Fruit fly (Drosophila melanogaster) whole organism, embryonic: ENCODE data around the gene da.

Experiments
- Abd-B ChIP-seq: fragments of 200-800 bp; sonication (Bioruptor generic); optimal IDR thresholded peaks from 2 replicates; lab custom pipeline; 2018; ENCODE audit warnings: missing biosample characterization, mild to moderate bottlenecking, missing genetic modification characterization, moderate library complexity
- Asciz ChIP-seq: fragments of 200-800 bp; sonication (Bioruptor generic); optimal IDR thresholded peaks from 2 replicates; lab custom pipeline; 2017; ENCODE audit warnings: missing biosample characterization, mild to moderate bottlenecking, missing genetic modification characterization, missing genetic modification reagents
- Awh ChIP-seq: fragments of 200-800 bp; sonication (Bioruptor generic); IDR thresholded peaks from 2 replicates; pipeline ENCODE4, ENCODE4 v1.3.6; 2022; ENCODE audit warnings: missing biosample characterization, missing genetic modification characterization
- B-H1 ChIP-seq: fragments of 200-800 bp; sonication (Bioruptor generic); IDR thresholded peaks from 3 replicates; pipeline ENCODE4 v1.3.6; 2022; ENCODE audit warnings: missing biosample characterization, missing genetic modification characterization
- Bteb2 ChIP-seq: fragments of 200-800 bp; sonication (Bioruptor generic); optimal IDR thresholded peaks from 2 replicates; lab custom pipeline; 2016; ENCODE audit warnings: missing biosample characterization, missing genetic modification characterization
- CG10366 ChIP-seq: fragments of 200-800 bp; sonication (Bioruptor generic); IDR thresholded peaks from 2 replicates; pipeline ENCODE4 v1.3.6; 2022; ENCODE audit warnings: missing biosample characterization, missing genetic modification characterization
- CG10565 ChIP-seq: fragments of 200-800 bp; sonication (Bioruptor generic); optimal IDR thresholded peaks from 3 replicates; lab custom pipeline; 2016; ENCODE audit warnings: missing biosample characterization, mild to moderate bottlenecking, missing genetic modification characterization
- CG11456 ChIP-seq: fragments of 200-800 bp; sonication (Bioruptor generic); IDR thresholded peaks from 3 replicates; pipeline ENCODE4 v1.3.6; 2022; ENCODE audit warnings: missing biosample characterization, missing genetic modification characterization
- CG11695 ChIP-seq: fragments of 200-800 bp; sonication (Bioruptor generic); IDR thresholded peaks from 3 replicates; pipeline ENCODE4 v1.3.6; 2022; ENCODE audit warnings: missing biosample characterization, missing genetic modification characterization
- CG12155 ChIP-seq: fragments of 200-800 bp; sonication (Bioruptor generic); optimal IDR thresholded peaks from 3 replicates; lab custom pipeline; 2016; ENCODE audit warnings: missing biosample characterization, missing genetic modification characterization
- CG1233 ChIP-seq: fragments of 200-800 bp; sonication (Bioruptor generic); optimal IDR thresholded peaks from 4 replicates; lab custom pipeline; 2018; ENCODE audit warnings: missing biosample characterization, mild to moderate bottlenecking, missing genetic modification characterization
- CG12391 ChIP-seq: fragments of 200-800 bp; sonication (Bioruptor generic); optimal IDR thresholded peaks from 3 replicates; lab custom pipeline; 2018; ENCODE audit warnings: missing biosample characterization, mild to moderate bottlenecking, missing genetic modification characterization, moderate library complexity
- CG13287 ChIP-seq: fragments of 200-800 bp; sonication (Bioruptor generic); IDR thresholded peaks from 2 replicates; pipeline ENCODE4 v1.3.6; 2022; ENCODE audit warnings: missing biosample characterization, missing genetic modification characterization; ENCODE audit not compliant: partially characterized antibody
- CG1529 ChIP-seq: fragments of 200-800 bp; sonication (Bioruptor generic); optimal IDR thresholded peaks from 3 replicates; lab custom pipeline; 2018; ENCODE audit warnings: missing biosample characterization, missing genetic modification characterization
- CG16779 ChIP-seq: fragments of 200-800 bp; sonication (Bioruptor generic); IDR thresholded peaks from 2 replicates; pipeline ENCODE4 v1.3.6; 2022; ENCODE audit warnings: missing biosample characterization, missing genetic modification characterization
- CG16813 ChIP-seq: fragments of 200-800 bp; sonication (Bioruptor generic); IDR thresholded peaks from 3 replicates; pipeline ENCODE4 v1.3.6; 2022; ENCODE audit warnings: missing biosample characterization, missing genetic modification characterization; ENCODE audit not compliant: partially characterized antibody
- CG1792 ChIP-seq: fragments of 200-800 bp; sonication (Bioruptor generic); optimal IDR thresholded peaks from 2 replicates; lab custom pipeline; 2016; ENCODE audit warnings: missing biosample characterization, missing genetic modification characterization
- CG18011 ChIP-seq: fragments of 200-800 bp; sonication (Bioruptor generic); optimal IDR thresholded peaks from 2 replicates; lab custom pipeline; 2017; ENCODE audit warnings: missing biosample characterization, missing genetic modification characterization, mild to moderate bottlenecking, moderate library complexity, missing genotype
- CG30403 ChIP-seq: fragments of 200-800 bp; sonication (Bioruptor generic); optimal IDR thresholded peaks from 3 replicates; lab custom pipeline; 2016; ENCODE audit warnings: missing biosample characterization, missing genetic modification characterization
- CG4707 ChIP-seq: fragments of 200-800 bp; sonication (Bioruptor generic); optimal IDR thresholded peaks from 2 replicates; lab custom pipeline; 2018; ENCODE audit warnings: missing biosample characterization, mild to moderate bottlenecking, missing genetic modification characterization, moderate library complexity
- CG7556 ChIP-seq: fragments of 200-800 bp; sonication (Bioruptor generic); optimal IDR thresholded peaks from 2 replicates; lab custom pipeline; 2017; ENCODE audit warnings: missing biosample characterization, mild to moderate bottlenecking, missing genetic modification characterization
- CG7928 ChIP-seq: fragments of 200-800 bp; sonication (Bioruptor generic); optimal IDR thresholded peaks from 2 replicates; lab custom pipeline; 2017; ENCODE audit warnings: missing biosample characterization, mild to moderate bottlenecking, missing genetic modification characterization
- CG8765 ChIP-seq: fragments of 200-800 bp; sonication (Bioruptor generic); IDR thresholded peaks from 2 replicates; pipeline ENCODE4 v1.3.6; 2022; ENCODE audit warnings: missing biosample characterization, missing genetic modification characterization
- CoRest ChIP-seq: fragments of 200-800 bp; sonication (Bioruptor generic); optimal IDR thresholded peaks from 3 replicates; lab custom pipeline; 2018; ENCODE audit warnings: missing biosample characterization, mild to moderate bottlenecking, missing genetic modification characterization, moderate library complexity
- Drgx ChIP-seq: fragments of 200-800 bp; sonication (Bioruptor generic); IDR thresholded peaks from 2 replicates; pipeline ENCODE4 v1.3.6; 2022; ENCODE audit warnings: missing biosample characterization, missing genetic modification characterization
- Meics ChIP-seq: fragments of 200-800 bp; sonication (Bioruptor generic); optimal IDR thresholded peaks from 2 replicates; lab custom pipeline; 2017; ENCODE audit warnings: missing biosample characterization, mild to moderate bottlenecking, missing genetic modification characterization
- Ptx1 ChIP-seq: fragments of 200-800 bp; sonication (Bioruptor generic); IDR thresholded peaks from 2 replicates; pipeline ENCODE4 v1.3.6; 2022; ENCODE audit warnings: missing biosample characterization, missing genetic modification characterization
- Six4 ChIP-seq: fragments of 200-800 bp; sonication (Bioruptor generic); optimal IDR thresholded peaks from 2 replicates; lab custom pipeline; 2016; ENCODE audit warnings: missing biosample characterization, missing genetic modification characterization
- ac ChIP-seq: fragments of 200-800 bp; sonication (Bioruptor generic); optimal IDR thresholded peaks from 3 replicates; lab custom pipeline; 2017; ENCODE audit warnings: missing biosample characterization, mild to moderate bottlenecking, missing genetic modification characterization
- ase ChIP-seq: fragments of 200-800 bp; sonication (Bioruptor generic); IDR thresholded peaks from 3 replicates; pipeline ENCODE4 v1.3.6; 2022; ENCODE audit warnings: missing biosample characterization, missing genetic modification characterization
- cas ChIP-seq: fragments of 200-800 bp; sonication (Bioruptor generic); IDR thresholded peaks from 2 replicates; pipeline ENCODE4 v1.3.6; 2022; ENCODE audit warnings: missing biosample characterization, missing genetic modification characterization
- ci ChIP-seq: fragments of 200-800 bp; sonication (Bioruptor generic); IDR thresholded peaks from 3 replicates; pipeline ENCODE4 v1.3.6; 2022; ENCODE audit warnings: missing biosample characterization, missing genetic modification characterization
- danr ChIP-seq: fragments of 200-800 bp; sonication (Bioruptor generic); IDR thresholded peaks from 2 replicates; pipeline ENCODE4 v1.3.6; 2022; ENCODE audit warnings: missing biosample characterization, missing genetic modification characterization
- disco-r ChIP-seq: fragments of 200-800 bp; sonication (Bioruptor generic); optimal IDR thresholded peaks from 2 replicates; lab custom pipeline; 2016; ENCODE audit warnings: missing biosample characterization, missing genetic modification characterization
- grau ChIP-seq: fragments of 200-800 bp; optimal IDR thresholded peaks from 3 replicates; lab custom pipeline; 2019; ENCODE audit warnings: missing biosample characterization, mild to moderate bottlenecking, missing genetic modification characterization, moderate library complexity
- hkb ChIP-seq, 2 experiments: fragments of 200-800 bp in 1 of 2; fragments of >200 bp in 1 of 2; sonication (Bioruptor generic) in 1 of 2; IDR thresholded peaks in 1 of 2; optimal IDR thresholded peaks in 1 of 2; 2 replicates each; pipeline versions ENCODE4 v1.3.6 to Lab custom; 2017 to 2022; ENCODE audit warnings: missing biosample characterization in 1 of 2, missing genetic modification characterization in 1 of 2
- inv ChIP-seq: fragments of 200-800 bp; sonication (Bioruptor generic); IDR thresholded peaks from 2 replicates; pipeline ENCODE4 v1.3.6; 2022; ENCODE audit warnings: missing biosample characterization, missing genetic modification characterization; ENCODE audit not compliant: partially characterized antibody
- jigr1 ChIP-seq: fragments of 200-800 bp; sonication (Bioruptor generic); IDR thresholded peaks from 3 replicates; pipeline ENCODE4 v1.3.6; 2022; ENCODE audit warnings: missing biosample characterization, missing genetic modification characterization
- kah ChIP-seq: fragments of 200-800 bp; sonication (Bioruptor generic); optimal IDR thresholded peaks from 2 replicates; lab custom pipeline; 2018; ENCODE audit warnings: missing biosample characterization, mild to moderate bottlenecking, missing genetic modification characterization
- ken ChIP-seq: fragments of 200-800 bp; sonication (Bioruptor generic); IDR thresholded peaks from 3 replicates; pipeline ENCODE4 v1.3.6; 2022; ENCODE audit warnings: missing biosample characterization, missing genetic modification characterization
- klu ChIP-seq: fragments of 200-800 bp; sonication (Bioruptor generic); IDR thresholded peaks from 2 replicates; pipeline ENCODE4 v1.3.6; 2022; ENCODE audit warnings: missing biosample characterization, missing genetic modification characterization
- lab ChIP-seq: fragments of 200-800 bp; sonication (Bioruptor generic); optimal IDR thresholded peaks from 3 replicates; lab custom pipeline; 2017; ENCODE audit warnings: missing biosample characterization, missing genetic modification characterization, mild to moderate bottlenecking, moderate library complexity, missing genetic modification reagents
- lilli ChIP-seq: fragments of 200-800 bp; sonication (Bioruptor generic); optimal IDR thresholded peaks from 3 replicates; lab custom pipeline; 2016; ENCODE audit warnings: missing biosample characterization, missing genetic modification characterization
- run ChIP-seq: fragments of 200-800 bp; sonication (Bioruptor generic); optimal IDR thresholded peaks from 3 replicates; lab custom pipeline; 2018; ENCODE audit warnings: missing biosample characterization, mild to moderate bottlenecking, missing genetic modification characterization
- schlank ChIP-seq: fragments of 200-800 bp; sonication (Bioruptor generic); optimal IDR thresholded peaks from 2 replicates; lab custom pipeline; 2018; ENCODE audit warnings: missing biosample characterization, mild to moderate bottlenecking, missing genetic modification characterization
- seq ChIP-seq: fragments of 200-800 bp; sonication (Bioruptor generic); IDR thresholded peaks from 2 replicates; pipeline ENCODE4 v1.3.6; 2022; ENCODE audit warnings: missing biosample characterization, missing genetic modification characterization
- slbo ChIP-seq: fragments of 200-800 bp; sonication (Bioruptor generic); IDR thresholded peaks from 2 replicates; pipeline ENCODE4 v1.3.6; 2022; ENCODE audit warnings: missing biosample characterization, missing genetic modification characterization
- sug ChIP-seq: fragments of 200-800 bp; optimal IDR thresholded peaks from 2 replicates; lab custom pipeline; 2019; ENCODE audit warnings: missing biosample characterization, mild to moderate bottlenecking, missing genetic modification characterization, moderate library complexity
- unpg ChIP-seq: fragments of 200-800 bp; sonication (Bioruptor generic); optimal IDR thresholded peaks from 3 replicates; lab custom pipeline; 2018; ENCODE audit warnings: missing biosample characterization, mild to moderate bottlenecking, missing genetic modification characterization, moderate library complexity

The da gene

dm6 chr2L:10375464-10376236, 12.3 kb upstream of the da start, which contains the start of the genes CG33303 and dpr19 (continued):
- TF ChIP-seq CG16779 (no peak), klu (no peak), CG16813 (no peak), disco-r (no peak), CG30403 (GFP tag; lab: Kevin White, UChicago) (peak; percentile 64), CG4707 (no peak), ken (no peak; the same call in 2 of the 3 replicates), lab (GFP tag; lab: Kevin White, UChicago) (peak; percentile 81), inv (GFP tag; lab: Robert Waterston, UW) (no peak), Bteb2 (GFP tag; lab: Kevin White, UChicago) (no peak), seq (GFP tag; lab: Robert Waterston, UW) (0 out of 2 replicates have a peak, but pooled peaks have one; percentile 7), jigr1 (no peak), CG13287 (GFP tag; lab: Robert Waterston, UW) (peak; percentile 35; the same call in 1 of the 2 replicates), kah (GFP tag; lab: Kevin White, UChicago) (peak; percentile 69), Awh (peak; percentile 73), ac (no peak), CG8765 (GFP tag; lab: Robert Waterston, UW) (no peak), CG11695 (GFP tag; lab: Robert Waterston, UW) (peak; percentile 76), cas (GFP tag; lab: Robert Waterston, UW) (no peak), schlank (tag; lab: Kevin White, UChicago) (peak; percentile 2), CG7556 (GFP tag; lab: Kevin White, UChicago) (peak; percentile 80), Abd-B (GFP tag; lab: Kevin White, UChicago) (no peak), ase (GFP tag; lab: Robert Waterston, UW) (no peak), CG1529 (GFP tag; lab: Kevin White, UChicago) (peak; percentile 33), Six4 (GFP tag; lab: Kevin White, UChicago) (peak; percentile 47), CG7928 (GFP tag; lab: Kevin White, UChicago) (peak; percentile 19), grau (tag; lab: Kevin White, UChicago) (peak; percentile 85), Meics (peak; percentile 80), CG12155 (peak; percentile 50), hkb (optimal IDR thresholded peaks at IDR 0.05; lab: Kevin White, UChicago) (no peak), hkb (GFP tag; IDR thresholded peaks at IDR 0.05; lab: Robert Waterston, UW) (peak; percentile 78), Drgx (GFP tag; lab: Robert Waterston, UW) (peak; percentile 41; the same call in 1 of the 2 replicates), run (tag; lab: Kevin White, UChicago) (peak; percentile 72), CoRest (tag; lab: Kevin White, UChicago) (peak; percentile 83), CG1792 (GFP tag; lab: Kevin White, UChicago) (no peak), ci (peak; percentile 73; the same call in 2 of the 3 replicates), Ptx1 (GFP tag; lab: Robert Waterston, UW) (peak; percentile 65), B-H1 (GFP tag; lab: Robert Waterston, UW) (peak; percentile 27; the same call in 1 of the 3 replicates), CG1233 (GFP tag; lab: Kevin White, UChicago) (peak; percentile 67), CG11456 (0 out of 3 replicates have a peak, but pooled peaks have one; percentile 13), CG18011 (GFP tag; lab: Kevin White, UChicago) (no peak), CG10366 (GFP tag; lab: Robert Waterston, UW) (peak; percentile 34; the same call in 1 of the 2 replicates), unpg (GFP tag; lab: Kevin White, UChicago) (peak; percentile 86), danr (GFP tag; lab: Robert Waterston, UW) (no peak), lilli (peak; percentile 12), slbo (GFP tag; lab: Robert Waterston, UW) (peak; percentile 75), CG12391 (peak; percentile 92), Asciz (GFP tag; lab: Kevin White, UChicago) (peak; percentile 9), sug (tag; lab: Kevin White, UChicago) (peak; percentile 79), CG10565 (GFP tag; lab: Kevin White, UChicago) (no peak)
